Fruit fly (Drosophila melanogaster) whole organism, embryonic: ENCODE data around the gene eIF2gamma.

Source experiments
- CG4360 ChIP-seq: fragments of 200-800 bp; sonication (Bioruptor generic); IDR thresholded peaks from 2 replicates; pipeline ENCODE4 v1.3.6; 2022; ENCODE audit warnings: missing biosample characterization, missing genetic modification characterization
- NFAT ChIP-seq: fragments of 200-800 bp; sonication (Bioruptor generic); IDR thresholded peaks from 2 replicates; pipeline ENCODE4 v1.3.6; 2022; ENCODE audit warnings: missing biosample characterization, missing genetic modification characterization
- bowl ChIP-seq: fragments of 200-800 bp; sonication (Bioruptor generic); IDR thresholded peaks from 2 replicates; pipeline ENCODE4 v1.3.6; 2022; ENCODE audit warnings: missing biosample characterization, missing genetic modification characterization

- TF ChIP-seq bowl (no peak), NFAT (no peak), CG4360 (GFP tag; lab: Robert Waterston, UW) (no peak)
These were observed 29.2 kb upstream of the eIF2gamma start for dm6 chr3R:15292241-15293004.
